Fruit fly (Drosophila melanogaster): Measurements from ENCODE around the gene SsRbeta.

- TF ChIP-seq CG10669 (GFP tag; optimal IDR thresholded peaks at IDR 0.05) (no peak), CG15336 (GFP tag; IDR thresholded peaks at IDR 0.05) (no peak), dsx (GFP tag; optimal IDR thresholded peaks at IDR 0.05; ENCODE audit: poor library complexity, severe bottlenecking) (no peak), acj6 (GFP tag; optimal IDR thresholded peaks at IDR 0.05) (no peak), CG3032 (tag; optimal IDR thresholded peaks at IDR 0.05) (no peak), Eip78C (GFP tag) (no peak), vri (GFP tag; optimal IDR thresholded peaks at IDR 0.05) (no peak), CG11902 (GFP tag; optimal IDR thresholded peaks at IDR 0.05) (no peak), Blimp-1 (GFP tag; optimal IDR thresholded peaks at IDR 0.05) (no peak), Hr4 (GFP tag; optimal IDR thresholded peaks at IDR 0.05) (no peak)
These were observed 40.6 kb downstream of the SsRbeta start, which contains the start of gene CG33796 for dm6 chr3L:16170006-16170405.

All from whole organism, prepupa.